Fruit fly (Drosophila melanogaster) whole organism, embryonic: ENCODE measurements around the gene CG4328.
A peak's percentile ranks its signal among the peaks of the same experiment; 100 is the strongest.

Experiments used
- Atf3 ChIP-seq: fragments of 200-800 bp; sonication (Bioruptor generic); optimal IDR thresholded peaks from 3 replicates; lab custom pipeline; 2016; ENCODE audit warnings: missing biosample characterization, missing genetic modification characterization
- B-H1 ChIP-seq: fragments of 200-800 bp; sonication (Bioruptor generic); IDR thresholded peaks from 3 replicates; pipeline ENCODE4 v1.3.6; 2022; ENCODE audit warnings: missing biosample characterization, missing genetic modification characterization
- Bdp1 ChIP-seq: fragments of 200-800 bp; sonication (Bioruptor generic); optimal IDR thresholded peaks from 3 replicates; lab custom pipeline; 2016; ENCODE audit warnings: missing biosample characterization, missing genetic modification characterization
- CG10959 ChIP-seq: fragments of 200-800 bp; sonication (Bioruptor generic); IDR thresholded peaks from 2 replicates; pipeline ENCODE4 v1.3.6; 2022; ENCODE audit warnings: missing biosample characterization, missing genetic modification characterization
- CG10979 ChIP-seq: fragments of 200-800 bp; sonication (Bioruptor generic); optimal IDR thresholded peaks from 2 replicates; lab custom pipeline; 2018; ENCODE audit warnings: missing biosample characterization, mild to moderate bottlenecking, missing genetic modification characterization, moderate library complexity
- CG14710 ChIP-seq: fragments of 200-800 bp; sonication (Bioruptor generic); optimal IDR thresholded peaks from 3 replicates; lab custom pipeline; 2019; ENCODE audit warnings: missing biosample characterization, mild to moderate bottlenecking, missing genetic modification characterization, moderate library complexity
- CG15479 ChIP-seq: fragments of 200-800 bp; sonication (Bioruptor generic); optimal IDR thresholded peaks from 3 replicates; lab custom pipeline; 2019; ENCODE audit warnings: missing biosample characterization, mild to moderate bottlenecking, missing genetic modification characterization, moderate library complexity
- CG16813 ChIP-seq: fragments of 200-800 bp; sonication (Bioruptor generic); IDR thresholded peaks from 3 replicates; pipeline ENCODE4 v1.3.6; 2022; ENCODE audit warnings: missing biosample characterization, missing genetic modification characterization; ENCODE audit not compliant: partially characterized antibody
- CG17186 ChIP-seq: fragments of 200-800 bp; sonication (Bioruptor generic); optimal IDR thresholded peaks from 3 replicates; lab custom pipeline; 2017; ENCODE audit warnings: missing biosample characterization, missing genetic modification reagents, missing genetic modification characterization
- CG17359 ChIP-seq: fragments of 200-800 bp; sonication (Bioruptor generic); optimal IDR thresholded peaks from 3 replicates; lab custom pipeline; 2018; ENCODE audit warnings: missing biosample characterization, mild to moderate bottlenecking, missing genetic modification characterization, moderate library complexity
- CG18764 ChIP-seq: fragments of 200-800 bp; sonication (Bioruptor generic); optimal IDR thresholded peaks from 3 replicates; lab custom pipeline; 2016; ENCODE audit warnings: missing biosample characterization, missing genetic modification characterization
- CG31441 ChIP-seq: fragments of 200-800 bp; sonication (Bioruptor generic); IDR thresholded peaks from 2 replicates; pipeline ENCODE4 v1.3.6; 2022; ENCODE audit warnings: missing biosample characterization, missing genetic modification characterization
- CG3163 ChIP-seq: fragments of 200-800 bp; sonication (Bioruptor generic); optimal IDR thresholded peaks from 3 replicates; lab custom pipeline; 2016; ENCODE audit warnings: missing biosample characterization, missing genetic modification characterization
- CG33557 ChIP-seq: fragments of 200-800 bp; sonication (Bioruptor generic); optimal IDR thresholded peaks from 2 replicates; lab custom pipeline; 2019; ENCODE audit warnings: missing biosample characterization, mild to moderate bottlenecking, missing genetic modification characterization, moderate library complexity
- CG4282 ChIP-seq: fragments of 200-800 bp; sonication (Bioruptor generic); optimal IDR thresholded peaks from 2 replicates; lab custom pipeline; 2016; ENCODE audit warnings: missing biosample characterization, missing genetic modification characterization
- CG43689 ChIP-seq: fragments of 200-800 bp; sonication (Bioruptor generic); IDR thresholded peaks from 2 replicates; pipeline ENCODE4 v1.3.6; 2022; ENCODE audit warnings: missing biosample characterization, missing genetic modification characterization
- CG4707 ChIP-seq: fragments of 200-800 bp; sonication (Bioruptor generic); optimal IDR thresholded peaks from 2 replicates; lab custom pipeline; 2018; ENCODE audit warnings: missing biosample characterization, mild to moderate bottlenecking, missing genetic modification characterization, moderate library complexity
- CG4820 ChIP-seq: fragments of 200-800 bp; sonication (Bioruptor generic); optimal IDR thresholded peaks from 3 replicates; lab custom pipeline; 2016; ENCODE audit warnings: missing biosample characterization, missing genetic modification characterization
- CG7786 ChIP-seq: fragments of 200-800 bp; sonication (Bioruptor generic); optimal IDR thresholded peaks from 2 replicates; lab custom pipeline; 2016; ENCODE audit warnings: missing biosample characterization, missing genetic modification characterization
- CrebB ChIP-seq: fragments of 200-800 bp; sonication (Bioruptor generic); optimal IDR thresholded peaks from 3 replicates; lab custom pipeline; 2018; ENCODE audit warnings: missing biosample characterization, mild to moderate bottlenecking, missing genetic modification characterization
- Dad ChIP-seq: fragments of 200-800 bp; sonication (Bioruptor generic); optimal IDR thresholded peaks from 3 replicates; lab custom pipeline; 2016; ENCODE audit warnings: missing biosample characterization, missing genetic modification characterization
- Fer3 ChIP-seq: fragments of 200-800 bp; sonication (Bioruptor generic); optimal IDR thresholded peaks from 2 replicates; lab custom pipeline; 2018; ENCODE audit warnings: missing biosample characterization, mild to moderate bottlenecking, missing genetic modification characterization, moderate library complexity
- Lhr ChIP-seq: fragments of 200-800 bp; sonication (Bioruptor generic); optimal IDR thresholded peaks from 3 replicates; lab custom pipeline; 2017; ENCODE audit warnings: mild to moderate bottlenecking, missing biosample characterization, missing genetic modification reagents, missing genetic modification characterization
- Med ChIP-seq: fragments of 200-800 bp; sonication (Bioruptor generic); peaks from one replicate; lab custom pipeline; 2016; ENCODE audit warnings: missing biosample characterization, missing genetic modification characterization, mild to moderate bottlenecking, inconsistent platforms, moderate library complexity
- Ptx1 ChIP-seq: fragments of 200-800 bp; sonication (Bioruptor generic); IDR thresholded peaks from 2 replicates; pipeline ENCODE4 v1.3.6; 2022; ENCODE audit warnings: missing biosample characterization, missing genetic modification characterization
- Usf ChIP-seq: fragments of 200-800 bp; sonication (Bioruptor generic); optimal IDR thresholded peaks from 2 replicates; lab custom pipeline; 2017; ENCODE audit warnings: missing genotype, missing biosample characterization, missing genetic modification characterization
- Vsx1 ChIP-seq: fragments of 200-800 bp; sonication (Bioruptor generic); optimal IDR thresholded peaks from 2 replicates; lab custom pipeline; 2017; ENCODE audit warnings: missing biosample characterization, mild to moderate bottlenecking, missing genetic modification characterization, missing genetic modification reagents
- ab ChIP-seq: fragments of 200-800 bp; sonication (Bioruptor generic); optimal IDR thresholded peaks from 2 replicates; lab custom pipeline; 2016; ENCODE audit warnings: missing biosample characterization, missing genetic modification characterization
- bab2 ChIP-seq: fragments of 200-800 bp; sonication (Bioruptor generic); optimal IDR thresholded peaks from 2 replicates; lab custom pipeline; 2016; ENCODE audit warnings: missing biosample characterization, missing genetic modification characterization
- chif ChIP-seq, 2 experiments: fragments of 200-800 bp; sonication (Bioruptor generic); optimal IDR thresholded peaks; 3 replicates each; lab custom pipeline; 2016; ENCODE audit warnings: missing biosample characterization in 2 of 2, missing genetic modification characterization in 2 of 2
- dm ChIP-seq: fragments of 200-800 bp; sonication (Bioruptor generic); optimal IDR thresholded peaks from 3 replicates; lab custom pipeline; 2016; ENCODE audit warnings: missing biosample characterization, missing genetic modification characterization
- jing ChIP-seq: fragments of 200-800 bp; sonication (Bioruptor generic); optimal IDR thresholded peaks from 2 replicates; lab custom pipeline; 2018; ENCODE audit warnings: missing biosample characterization, mild to moderate bottlenecking, missing genetic modification characterization
- klu ChIP-seq: fragments of 200-800 bp; sonication (Bioruptor generic); IDR thresholded peaks from 2 replicates; pipeline ENCODE4 v1.3.6; 2022; ENCODE audit warnings: missing biosample characterization, missing genetic modification characterization
- knrl ChIP-seq: fragments of 200-800 bp; sonication (Bioruptor generic); IDR thresholded peaks from 3 replicates; pipeline ENCODE4 v1.3.6; 2022; ENCODE audit warnings: missing biosample characterization, missing genetic modification characterization; ENCODE audit not compliant: partially characterized antibody
- maf-S ChIP-seq: fragments of 200-800 bp; sonication (Bioruptor generic); optimal IDR thresholded peaks from 2 replicates; lab custom pipeline; 2016; ENCODE audit warnings: missing biosample characterization, missing genetic modification characterization
- mirr ChIP-seq: fragments of 200-800 bp; sonication (Bioruptor generic); optimal IDR thresholded peaks from 3 replicates; lab custom pipeline; 2018; ENCODE audit warnings: missing biosample characterization, mild to moderate bottlenecking, missing genetic modification characterization
- nerfin-1 ChIP-seq: fragments of 200-800 bp; sonication (Bioruptor generic); optimal IDR thresholded peaks from 3 replicates; lab custom pipeline; 2019; ENCODE audit warnings: missing biosample characterization, mild to moderate bottlenecking, missing genetic modification characterization, moderate library complexity
- nerfin-2 ChIP-seq: fragments of 200-800 bp; sonication (Bioruptor generic); IDR thresholded peaks from 2 replicates; pipeline ENCODE4 v1.3.6; 2022; ENCODE audit warnings: missing biosample characterization, missing genetic modification characterization; ENCODE audit not compliant: partially characterized antibody
- phol ChIP-seq: fragments of 200-800 bp; sonication (Bioruptor generic); optimal IDR thresholded peaks from 3 replicates; lab custom pipeline; 2018; ENCODE audit warnings: missing biosample characterization, mild to moderate bottlenecking, missing genetic modification characterization, moderate library complexity
- pnt ChIP-seq: fragments of 200-800 bp; sonication (Bioruptor generic); optimal IDR thresholded peaks from 3 replicates; lab custom pipeline; 2016; ENCODE audit warnings: missing biosample characterization, missing genetic modification characterization
- schlank ChIP-seq: fragments of 200-800 bp; sonication (Bioruptor generic); optimal IDR thresholded peaks from 2 replicates; lab custom pipeline; 2018; ENCODE audit warnings: missing biosample characterization, mild to moderate bottlenecking, missing genetic modification characterization
- sim ChIP-seq: fragments of 200-800 bp; sonication (Bioruptor generic); IDR thresholded peaks from 2 replicates; pipeline ENCODE4 v1.3.6; 2022; ENCODE audit warnings: missing biosample characterization, missing genetic modification characterization
- tap ChIP-seq: fragments of 200-800 bp; optimal IDR thresholded peaks from 3 replicates; lab custom pipeline; 2019; ENCODE audit warnings: missing biosample characterization, mild to moderate bottlenecking, missing genetic modification characterization, moderate library complexity
- ttk ChIP-seq: fragments of 200-800 bp; sonication (Bioruptor generic); IDR thresholded peaks from 2 replicates; pipeline ENCODE4 v2.1.2; 2022; ENCODE audit warnings: missing biosample characterization, missing genetic modification characterization
- tup ChIP-seq: fragments of 200-800 bp; sonication (Bioruptor generic); optimal IDR thresholded peaks from 2 replicates; lab custom pipeline; 2016; ENCODE audit warnings: missing biosample characterization, mild to moderate bottlenecking, missing genetic modification characterization, moderate library complexity
- usp ChIP-seq: fragments of >200 bp; optimal IDR thresholded peaks from 2 replicates; lab custom pipeline; 2017; ENCODE audit warnings: missing biosample characterization, missing genetic modification characterization
- wdn ChIP-seq: fragments of 200-800 bp; sonication (Bioruptor generic); IDR thresholded peaks from 2 replicates; pipeline ENCODE4 v1.3.6; 2022; ENCODE audit warnings: missing biosample characterization, missing genetic modification characterization
- wek ChIP-seq: fragments of 200-800 bp; sonication (Bioruptor generic); optimal IDR thresholded peaks from 3 replicates; lab custom pipeline; 2018; ENCODE audit warnings: missing biosample characterization, mild to moderate bottlenecking, missing genetic modification characterization, moderate library complexity

CG4328 gene

DNA sequence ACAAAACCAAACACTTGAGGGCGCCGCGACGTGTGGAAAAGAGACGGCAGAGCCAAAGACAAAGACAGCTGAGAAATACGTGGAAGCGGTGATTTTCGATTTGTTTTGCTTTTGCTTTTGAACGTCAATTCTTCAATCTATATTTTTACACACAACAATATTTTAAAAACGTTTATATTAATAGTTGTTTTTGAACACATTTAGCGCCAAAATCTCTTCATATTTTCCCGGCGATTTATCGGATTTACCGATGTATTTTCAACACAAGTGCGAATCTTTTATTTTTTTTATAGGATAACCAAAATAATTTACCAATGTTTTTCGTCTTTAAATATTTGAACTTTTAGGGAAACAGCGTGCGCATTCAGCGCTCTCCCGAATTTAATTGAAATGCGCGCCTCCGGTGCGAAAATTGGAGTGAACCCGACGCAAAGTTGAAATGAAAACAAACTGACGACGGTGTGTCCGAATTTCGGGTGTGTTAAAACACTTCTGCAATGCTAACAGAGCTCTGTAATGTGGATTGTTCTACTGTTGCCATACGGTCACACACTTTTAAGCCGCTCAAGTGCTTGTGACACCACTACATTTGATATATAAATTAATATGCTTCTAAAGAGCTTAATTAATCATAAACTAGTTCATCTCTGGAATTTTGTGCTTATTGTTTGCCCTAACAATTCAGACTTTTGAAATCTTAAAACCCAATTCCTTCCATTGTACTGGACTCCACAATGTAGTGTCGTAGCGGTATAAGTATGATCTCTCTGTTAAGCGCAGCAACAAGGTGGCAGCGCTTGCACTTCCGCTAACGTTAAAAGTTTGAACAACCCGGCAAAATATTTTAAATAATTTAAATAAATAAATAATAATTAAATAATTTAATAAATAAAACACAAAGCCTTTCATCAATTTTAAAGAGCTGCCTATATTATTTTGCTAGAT lies 29.3 kb downstream of the CG4328 start, which contains the start of gene app (continued):
- TF ChIP-seq CG43689 (peak; percentile 80), CG33557 (peak; percentile 82), jing (peak; percentile 78), maf-S (GFP tag; lab: Kevin White, UChicago) (peak; percentile 73), ttk (GFP tag; lab: Robert Waterston, UW) (peak; percentile 90; the same call in 1 of the 2 replicates), tup (GFP tag; lab: Kevin White, UChicago) (peak; percentile 76), mirr (GFP tag; lab: Kevin White, UChicago) (peak; percentile 94), CG4820 (peak; percentile 79), Ptx1 (GFP tag; lab: Robert Waterston, UW) (peak; percentile 93), Vsx1 (peak; percentile 60), nerfin-1 (tag; lab: Kevin White, UChicago) (peak; percentile 71), CG16813 (GFP tag; lab: Robert Waterston, UW) (no peak), dm (GFP tag; lab: Kevin White, UChicago) (peak; percentile 33), chif (GFP tag; optimal IDR thresholded peaks at IDR 0.05; lab: Kevin White, UChicago) (peak; percentile 60 to 72), CG7786 (peak; percentile 78), CG14710 (peak; percentile 94), pnt (peak; percentile 63), Fer3 (tag; lab: Kevin White, UChicago) (peak; percentile 89), B-H1 (peak; percentile 88), usp (GFP tag; lab: Kevin White, UChicago) (no peak), CG17186 (GFP tag; lab: Kevin White, UChicago) (peak; percentile 91), klu (GFP tag; lab: Robert Waterston, UW) (peak; percentile 69), Atf3 (GFP tag; lab: Kevin White, UChicago) (peak; percentile 65), CG3163 (GFP tag; lab: Kevin White, UChicago) (peak; percentile 30), CG4282 (no peak), CG10979 (peak; percentile 78), CG31441 (GFP tag; lab: Robert Waterston, UW) (peak; percentile 86), bab2 (peak; percentile 76), CG17359 (tag; lab: Kevin White, UChicago) (peak; percentile 89), sim (GFP tag; lab: Robert Waterston, UW) (peak; percentile 74; the same call in 1 of the 2 replicates), Med (GFP tag; lab: Kevin White, UChicago) (peak; percentile 97), Bdp1 (GFP tag; lab: Kevin White, UChicago) (peak; percentile 69), Lhr (GFP tag; lab: Kevin White, UChicago) (peak; percentile 71), CG10959 (GFP tag; lab: Robert Waterston, UW) (peak; percentile 65; the same call in 1 of the 2 replicates), Dad (GFP tag; lab: Kevin White, UChicago) (peak; percentile 70), nerfin-2 (GFP tag; lab: Robert Waterston, UW) (no peak), knrl (GFP tag; lab: Robert Waterston, UW) (no peak), CG15479 (GFP tag; lab: Kevin White, UChicago) (no peak), CG18764 (peak; percentile 61), phol (tag; lab: Kevin White, UChicago) (peak; percentile 90), ab (GFP tag; lab: Kevin White, UChicago) (no peak), CG4707 (GFP tag; lab: Kevin White, UChicago) (peak; percentile 71), tap (tag; lab: Kevin White, UChicago) (peak; percentile 82), Usf (GFP tag; lab: Kevin White, UChicago) (peak; percentile 79), schlank (tag; lab: Kevin White, UChicago) (peak; percentile 77), CrebB (peak; percentile 89), wek (GFP tag; lab: Kevin White, UChicago) (peak; percentile 50), wdn (GFP tag; lab: Robert Waterston, UW) (peak; percentile 84)
